Fruit fly (Drosophila melanogaster) whole organism, adult: ENCODE measurements around the gene m.

ENCODE experiments used
- CG12768 ChIP-seq: fragments of 200-800 bp; sonication (Bioruptor generic); optimal IDR thresholded peaks from 2 replicates; lab custom pipeline; 2017; ENCODE audit warnings: missing biosample characterization, missing genetic modification characterization, mild to moderate bottlenecking, moderate library complexity, missing genetic modification reagents
- CG14711 ChIP-seq: fragments of 200-800 bp; sonication (Bioruptor generic); optimal IDR thresholded peaks from 2 replicates; lab custom pipeline; 2018; ENCODE audit warnings: missing biosample characterization, mild to moderate bottlenecking, missing genetic modification characterization, moderate library complexity
- CG1620 ChIP-seq: fragments of 200-800 bp; sonication (Bioruptor generic); optimal IDR thresholded peaks from 2 replicates; lab custom pipeline; 2016; ENCODE audit warnings: missing biosample characterization, missing genetic modification characterization
- CG5204 ChIP-seq: fragments of 200-800 bp; sonication (Bioruptor generic); optimal IDR thresholded peaks from 2 replicates; lab custom pipeline; 2016; ENCODE audit warnings: missing biosample characterization, missing genetic modification characterization
- CG7045 ChIP-seq: fragments of 200-800 bp; sonication (Bioruptor generic); optimal IDR thresholded peaks from 2 replicates; lab custom pipeline; 2017; ENCODE audit warnings: missing biosample characterization, mild to moderate bottlenecking, missing genetic modification characterization
- Clk ChIP-seq: fragments of 200-800 bp; sonication (Bioruptor generic); optimal IDR thresholded peaks from 2 replicates; lab custom pipeline; 2017; ENCODE audit warnings: missing biosample characterization, missing genetic modification characterization
- Hr96 ChIP-seq: fragments of 200-800 bp; sonication (Bioruptor generic); optimal IDR thresholded peaks from 2 replicates; lab custom pipeline; 2016; ENCODE audit warnings: missing biosample characterization, missing genetic modification characterization
- Mnt ChIP-seq: fragments of 200-800 bp; sonication (Bioruptor generic); optimal IDR thresholded peaks from 2 replicates; lab custom pipeline; 2016; ENCODE audit warnings: missing biosample characterization, mild to moderate bottlenecking, missing genetic modification characterization
- bab1 ChIP-seq: fragments of 200-800 bp; sonication (Bioruptor generic); optimal IDR thresholded peaks from 3 replicates; lab custom pipeline; 2019; ENCODE audit warnings: missing biosample characterization, mild to moderate bottlenecking, missing genetic modification characterization, moderate library complexity
- cic ChIP-seq: fragments of 200-800 bp; sonication (Bioruptor generic); optimal IDR thresholded peaks from 2 replicates; lab custom pipeline; 2017; ENCODE audit warnings: missing biosample characterization, mild to moderate bottlenecking, missing genetic modification characterization, moderate library complexity
- kay ChIP-seq: fragments of 200-800 bp; sonication (Bioruptor generic); peaks from one replicate; lab custom pipeline; 2016; ENCODE audit warnings: missing biosample characterization, missing genetic modification characterization, borderline replicate concordance
- pad ChIP-seq: fragments of 200-800 bp; sonication (Bioruptor generic); optimal IDR thresholded peaks from 3 replicates; lab custom pipeline; 2017; ENCODE audit warnings: missing biosample characterization, missing genetic modification characterization, mild to moderate bottlenecking, moderate library complexity, missing genetic modification reagents
- tj ChIP-seq: fragments of 200-800 bp; sonication (Bioruptor generic); optimal IDR thresholded peaks from 3 replicates; lab custom pipeline; 2017; ENCODE audit warnings: missing biosample characterization, mild to moderate bottlenecking, missing genetic modification characterization, moderate library complexity

DNA sequence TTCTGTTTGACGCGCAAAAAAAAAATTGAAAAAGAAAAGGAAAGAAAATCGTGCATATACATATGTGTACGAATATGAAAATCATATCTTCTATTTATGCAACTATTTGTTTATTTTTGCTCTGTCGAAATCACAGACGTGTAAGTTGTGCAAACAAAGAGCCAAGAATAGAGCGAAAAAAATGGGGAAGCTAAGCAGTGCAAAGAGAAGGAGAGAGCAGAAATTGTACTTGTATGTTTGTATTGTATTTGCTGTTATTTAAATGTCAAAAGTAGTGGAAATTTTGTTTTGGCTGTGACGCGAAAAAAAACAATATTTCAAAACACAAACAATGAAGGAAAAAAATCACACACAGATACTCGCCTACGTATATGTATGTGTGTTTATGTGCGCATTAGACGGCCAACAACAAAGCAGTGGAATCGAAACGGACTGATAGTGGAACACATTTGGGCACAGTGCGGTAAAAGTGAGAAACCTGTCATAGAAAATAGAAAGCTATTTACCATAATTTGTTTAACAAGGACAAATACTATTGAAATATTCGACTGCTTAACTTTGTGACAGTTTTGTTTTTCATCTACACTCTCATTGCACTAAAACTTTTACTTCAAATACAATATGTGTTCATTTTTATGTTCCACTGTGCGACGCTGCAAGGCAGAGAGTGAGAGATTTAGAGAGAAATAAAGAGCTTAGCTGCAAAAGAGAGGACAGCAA is 64.1 kb downstream of the m start:
- TF ChIP-seq bab1, result peak; percentile 95
- peak; percentile 83 for TF ChIP-seq CG5204 (GFP tag; lab: Kevin White, UChicago)
- peak; percentile 88 for TF ChIP-seq CG12768 (GFP tag; lab: Kevin White, UChicago)
- peak; percentile 69 for TF ChIP-seq Clk (GFP tag; lab: Kevin White, UChicago)
- TF ChIP-seq tj, result peak; percentile 78
- peak; percentile 93 for TF ChIP-seq Hr96 (GFP tag; lab: Kevin White, UChicago)
- peak; percentile 68 for TF ChIP-seq cic
- TF ChIP-seq Mnt (GFP tag; lab: Kevin White, UChicago), result peak; percentile 87
- TF ChIP-seq kay (GFP tag; lab: Kevin White, UChicago), result peak; percentile 90
- peak; percentile 91 for TF ChIP-seq CG14711 (tag; lab: Kevin White, UChicago)
- TF ChIP-seq CG1620 (GFP tag; lab: Kevin White, UChicago), result peak; percentile 82
- peak; percentile 89 for TF ChIP-seq CG7045
- TF ChIP-seq pad (GFP tag; lab: Kevin White, UChicago), result peak; percentile 81
